Fruit fly (Drosophila melanogaster) whole organism: ENCODE data around the gene CG14907.

Source experiments
- CG8478 ChIP-seq: fragments of >200 bp; optimal IDR thresholded peaks from 2 replicates; lab custom pipeline; 2018; ENCODE audit warnings: inconsistent platforms
- psq ChIP-seq: fragments of >200 bp; optimal IDR thresholded peaks from 2 replicates; lab custom pipeline; 2017

DNA sequence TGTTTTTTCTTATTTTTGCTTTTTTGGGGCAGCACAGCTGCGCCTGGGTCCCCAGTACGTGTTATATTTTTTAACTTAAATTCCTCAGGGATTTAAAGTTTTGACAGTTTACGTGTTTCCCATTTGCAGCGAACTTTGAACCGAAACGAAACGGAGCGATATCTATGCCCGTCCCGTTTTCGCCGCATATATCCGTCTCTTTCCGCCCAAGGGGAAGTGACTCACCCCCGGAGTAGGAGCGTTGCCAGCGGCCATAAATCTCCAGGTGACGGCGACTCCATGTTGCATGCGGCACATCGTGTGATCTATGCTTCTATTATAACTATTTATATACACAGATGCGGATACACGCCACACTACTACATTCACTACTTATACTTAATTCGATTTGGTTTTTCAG lies 9.6 kb upstream of the CG14907 start:
- TF ChIP-seq CG8478 (lab: Kevin White, UChicago) (no peak), psq (no peak)
